Worm (Caenorhabditis elegans) whole organism, early embryonic: ENCODE data around the gene nhr-133.

Experiments
- B0310.2 ChIP-seq: sonication (generic microtip); optimal IDR thresholded peaks from 2 replicates; lab custom pipeline; 2016; ENCODE audit warnings: mild to moderate bottlenecking, missing genetic modification characterization, missing compliant biosample characterization
- F13C5.2 ChIP-seq: sonication (generic microtip); optimal IDR thresholded peaks from 2 replicates; lab custom pipeline; 2017; ENCODE audit warnings: mild to moderate bottlenecking, missing genetic modification characterization, inconsistent platforms, missing compliant biosample characterization
- aly-1 ChIP-seq: sonication (generic microtip); optimal IDR thresholded peaks from 2 replicates; lab custom pipeline; 2016; ENCODE audit warnings: missing genetic modification characterization, missing compliant biosample characterization
- ama-1 ChIP-seq: fragments of 150-350 bp; optimal IDR thresholded peaks from 2 replicates; lab custom pipeline; 2014
- ceh-13 ChIP-seq: fragments of 200-800 bp; sonication (Bioruptor generic); optimal IDR thresholded peaks from 2 replicates; lab custom pipeline; 2018; ENCODE audit warnings: mild to moderate bottlenecking, missing genetic modification characterization, missing compliant biosample characterization
- ceh-36 ChIP-seq: sonication (generic microtip); optimal IDR thresholded peaks from 2 replicates; lab custom pipeline; 2016; ENCODE audit warnings: missing genetic modification characterization, inconsistent platforms, missing compliant biosample characterization
- ets-7 ChIP-seq: sonication (generic microtip); optimal IDR thresholded peaks from 2 replicates; lab custom pipeline; 2016; ENCODE audit warnings: missing genotype, missing genetic modification characterization, missing compliant biosample characterization
- flt-1 ChIP-seq: fragments of 200-800 bp; sonication (Bioruptor generic); IDR thresholded peaks from 2 replicates; pipeline ENCODE4 v1.3.6; 2022; ENCODE audit warnings: missing genetic modification characterization, missing compliant biosample characterization
- hmbx-1 ChIP-seq: sonication (generic microtip); optimal IDR thresholded peaks from 2 replicates; lab custom pipeline; 2016; ENCODE audit warnings: mild to moderate bottlenecking, missing genetic modification characterization, missing compliant biosample characterization
- hmg-4 ChIP-seq: fragments of 200-800 bp; sonication (Bioruptor generic); optimal IDR thresholded peaks from 2 replicates; lab custom pipeline; 2018; ENCODE audit warnings: mild to moderate bottlenecking, missing genetic modification characterization, missing compliant biosample characterization
- hnd-1 ChIP-seq: sonication (generic microtip); optimal IDR thresholded peaks from 2 replicates; lab custom pipeline; 2016; ENCODE audit warnings: missing genetic modification characterization, missing compliant biosample characterization
- pes-1 ChIP-seq: fragments of 200-800 bp; sonication (Bioruptor generic); IDR thresholded peaks from 2 replicates; pipeline ENCODE4 v1.3.6; 2022; ENCODE audit warnings: missing genetic modification reagents, missing genetic modification characterization, missing compliant biosample characterization
- scrt-1 ChIP-seq: fragments of 200-800 bp; sonication (Bioruptor generic); IDR thresholded peaks from 2 replicates; pipeline ENCODE4 v1.3.6; 2022; ENCODE audit warnings: missing genetic modification characterization, missing compliant biosample characterization
- sea-1 ChIP-seq: fragments of 200-800 bp; sonication (Bioruptor generic); conservative IDR thresholded peaks from 2 replicates; pipeline ENCODE4 v1.3.6; 2022; ENCODE audit warnings: missing genetic modification characterization, missing compliant biosample characterization
- tbx-11 ChIP-seq: fragments of 200-800 bp; sonication (Bioruptor generic); IDR thresholded peaks from 2 replicates; pipeline ENCODE4 v1.3.6; 2022; ENCODE audit warnings: missing genetic modification characterization, missing compliant biosample characterization
- tbx-37 ChIP-seq: fragments of 200-800 bp; sonication (Bioruptor generic); conservative IDR thresholded peaks from 2 replicates; pipeline ENCODE4 v1.3.6; 2022; ENCODE audit warnings: missing genetic modification reagents, missing genetic modification characterization, missing compliant biosample characterization
- tra-4 ChIP-seq: sonication (generic microtip); optimal IDR thresholded peaks from 2 replicates; lab custom pipeline; 2017; ENCODE audit warnings: missing genetic modification characterization, missing compliant biosample characterization

The nhr-133 gene

ce11 chrV:2177307-2177764, 34.6 kb downstream of the nhr-133 start, which contains the start of gene srbc-17:
Gene srbc-17 (plus strand): TSS chrV:2177714.
- TF ChIP-seq ets-7 (tag; lab: Kevin White, UChicago) (no peak), hmg-4 (GFP tag; lab: Kevin White, UChicago) (no peak), ceh-36 (tag; lab: Kevin White, UChicago) (no peak), tbx-37 (GFP tag; lab: Robert Waterston, UW) (no peak), tra-4 (no peak), ama-1 (lab: Kevin White, UChicago) (no peak), tbx-11 (no peak), ceh-13 (GFP tag; lab: Kevin White, UChicago) (no peak), scrt-1 (no peak), hmbx-1 (tag; lab: Kevin White, UChicago) (no peak), sea-1 (GFP tag; lab: Robert Waterston, UW) (no peak), aly-1 (tag; lab: Kevin White, UChicago) (no peak), flt-1 (no peak), F13C5.2 (tag; lab: Kevin White, UChicago) (no peak), hnd-1 (tag; lab: Kevin White, UChicago) (no peak), pes-1 (no peak), B0310.2 (no peak)

DNA sequence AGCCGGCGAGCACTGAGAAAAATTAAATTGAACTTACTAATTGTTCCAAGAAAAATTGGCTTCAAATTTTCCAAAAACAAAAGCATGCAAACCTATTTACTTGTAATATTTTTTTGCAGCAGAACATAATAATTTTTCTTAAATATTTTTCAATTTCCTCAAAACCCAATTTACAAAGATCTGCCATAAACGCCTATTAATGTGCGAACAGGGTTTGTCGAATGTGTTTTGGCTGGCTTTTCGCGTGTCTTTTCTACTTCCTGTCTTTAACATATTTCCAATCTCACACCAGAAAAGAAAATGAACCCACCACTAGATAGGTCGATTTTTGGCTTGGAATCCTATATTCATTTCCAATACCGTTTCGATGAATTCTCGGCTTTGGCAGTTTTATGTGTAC, 36.7 kb downstream of the nhr-133 start, which contains the start of gene C45H4.18:
C45H4.18 (plus strand) TSS at position 301 of the 400 bp plus-strand sequence.
- TF ChIP-seq F13C5.2 (tag; lab: Kevin White, UChicago) = no peak
- TF ChIP-seq aly-1 (tag; lab: Kevin White, UChicago) = no peak
- TF ChIP-seq hmg-4 (GFP tag; lab: Kevin White, UChicago) = no peak
- TF ChIP-seq tra-4 = no peak
- no peak for TF ChIP-seq tbx-11
- TF ChIP-seq ceh-13 (GFP tag; lab: Kevin White, UChicago) = no peak
- no peak for TF ChIP-seq B0310.2
- TF ChIP-seq ets-7 (tag; lab: Kevin White, UChicago) = no peak
- no peak for TF ChIP-seq flt-1
- TF ChIP-seq pes-1 = no peak
- TF ChIP-seq hnd-1 (tag; lab: Kevin White, UChicago) = no peak
- TF ChIP-seq ceh-36 (tag; lab: Kevin White, UChicago) = no peak
- no peak for TF ChIP-seq hmbx-1 (tag; lab: Kevin White, UChicago)
- TF ChIP-seq ama-1 (lab: Kevin White, UChicago) = no peak
- TF ChIP-seq scrt-1 = no peak
- TF ChIP-seq tbx-37 (GFP tag; lab: Robert Waterston, UW) = no peak

DNA sequence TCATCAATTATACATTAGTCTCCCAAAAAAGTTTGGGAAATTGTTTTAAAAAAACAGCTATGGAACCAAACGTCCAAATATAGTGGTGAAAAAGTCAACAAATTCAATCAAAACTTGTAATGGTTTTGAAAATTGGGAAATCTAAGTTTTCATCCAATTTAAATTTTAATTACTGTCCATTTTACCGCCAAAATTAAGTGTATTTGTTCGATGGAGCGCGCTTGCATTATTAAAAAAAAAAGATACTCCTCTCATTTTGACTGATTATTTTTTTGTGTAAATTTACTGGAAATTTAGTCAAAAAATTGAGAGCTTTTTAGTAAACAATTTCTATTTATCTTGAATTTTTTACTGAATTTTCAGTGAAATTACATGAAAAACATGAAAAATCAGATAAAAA, 37.5 kb downstream of the nhr-133 start:
- TF ChIP-seq ceh-13 (GFP tag; lab: Kevin White, UChicago) (no peak), aly-1 (tag; lab: Kevin White, UChicago) (no peak)

ce11 chrV:2166679-2167078, 45.2 kb downstream of the nhr-133 start, which contains the start of gene srbc-19:
Gene srbc-19 (minus strand): TSS chrV:2166779.
- TF ChIP-seq hmg-4 (GFP tag; lab: Kevin White, UChicago) = no peak
- no peak for TF ChIP-seq tbx-37 (GFP tag; lab: Robert Waterston, UW)
- no peak for TF ChIP-seq tbx-11
- no peak for TF ChIP-seq hmbx-1 (tag; lab: Kevin White, UChicago)
- no peak for TF ChIP-seq sea-1 (GFP tag; lab: Robert Waterston, UW)
- no peak for TF ChIP-seq scrt-1
- no peak for TF ChIP-seq F13C5.2 (tag; lab: Kevin White, UChicago)

- TF ChIP-seq sea-1 (GFP tag; lab: Robert Waterston, UW) (no peak), F13C5.2 (tag; lab: Kevin White, UChicago) (no peak), ets-7 (tag; lab: Kevin White, UChicago) (no peak), ceh-13 (GFP tag; lab: Kevin White, UChicago) (no peak), aly-1 (tag; lab: Kevin White, UChicago) (no peak), hmbx-1 (tag; lab: Kevin White, UChicago) (no peak), ama-1 (lab: Kevin White, UChicago) (no peak), hnd-1 (tag; lab: Kevin White, UChicago) (no peak), scrt-1 (no peak), hmg-4 (GFP tag; lab: Kevin White, UChicago) (no peak)
These were observed 48.2 kb downstream of the nhr-133 start, which contains the start of gene str-255 for ce11 chrV:2163735-2164134. Gene str-255 (minus strand): TSS chrV:2163835.
